Fruit fly (Drosophila melanogaster): ENCODE results near the gene Tsen34.

- TF ChIP-seq ey (GFP tag; optimal IDR thresholded peaks at IDR 0.05) = no peak
- TF ChIP-seq CG32264 (GFP tag; optimal IDR thresholded peaks at IDR 0.05) = no peak
- no peak for TF ChIP-seq sage (GFP tag; optimal IDR thresholded peaks at IDR 0.05)
- no peak for TF ChIP-seq Hr78 (GFP tag; optimal IDR thresholded peaks at IDR 0.05)
- TF ChIP-seq usp (GFP tag; optimal IDR thresholded peaks at IDR 0.05) = no peak
- no peak for TF ChIP-seq fru (GFP tag; optimal IDR thresholded peaks at IDR 0.05)
- TF ChIP-seq CrebA (GFP tag; optimal IDR thresholded peaks at IDR 0.05; ENCODE audit: borderline replicate concordance) = no peak
- no peak for TF ChIP-seq Dif (GFP tag; optimal IDR thresholded peaks at IDR 0.05; ENCODE audit: partially characterized antibody)
- no peak for TF ChIP-seq OdsH (GFP tag; optimal IDR thresholded peaks at IDR 0.05)
- TF ChIP-seq jim (GFP tag; optimal IDR thresholded peaks at IDR 0.05) = no peak
Observed at dm6 chr3L:14769183-14769582, 7.5 kb upstream of the Tsen34 start, which contains the start of gene Mgat4b.
